Fruit fly (Drosophila melanogaster) whole organism, embryonic: ENCODE results near the gene CG34454.

Source experiments
- C15 ChIP-seq: fragments of 200-800 bp; sonication (Bioruptor generic); IDR thresholded peaks from 3 replicates; pipeline ENCODE4 v1.3.6; 2022; ENCODE audit warnings: missing biosample characterization, missing genetic modification characterization
- CG1024 ChIP-seq: fragments of 200-800 bp; sonication (Bioruptor generic); IDR thresholded peaks from 2 replicates; pipeline ENCODE4 v1.3.6; 2022; ENCODE audit warnings: missing biosample characterization, missing genetic modification characterization
- CG10267 ChIP-seq: fragments of 200-800 bp; sonication (Bioruptor generic); optimal IDR thresholded peaks from 2 replicates; lab custom pipeline; 2018; ENCODE audit warnings: missing biosample characterization, mild to moderate bottlenecking, missing genetic modification characterization, moderate library complexity
- CG10979 ChIP-seq: fragments of 200-800 bp; sonication (Bioruptor generic); optimal IDR thresholded peaks from 2 replicates; lab custom pipeline; 2018; ENCODE audit warnings: missing biosample characterization, mild to moderate bottlenecking, missing genetic modification characterization, moderate library complexity
- CG12659 ChIP-seq: fragments of 200-800 bp; sonication (Bioruptor generic); optimal IDR thresholded peaks from 3 replicates; lab custom pipeline; 2017; ENCODE audit warnings: mild to moderate bottlenecking, missing biosample characterization, missing genetic modification reagents, missing genetic modification characterization
- CG14441 ChIP-seq: fragments of 200-800 bp; sonication (Bioruptor generic); IDR thresholded peaks from 2 replicates; pipeline ENCODE4 v1.3.6; 2022; ENCODE audit warnings: missing biosample characterization, missing genetic modification characterization
- CG15601 ChIP-seq: fragments of 200-800 bp; sonication (Bioruptor generic); optimal IDR thresholded peaks from 3 replicates; lab custom pipeline; 2019; ENCODE audit warnings: missing biosample characterization, mild to moderate bottlenecking, missing genetic modification characterization, moderate library complexity
- CG16779 ChIP-seq: fragments of 200-800 bp; sonication (Bioruptor generic); IDR thresholded peaks from 2 replicates; pipeline ENCODE4 v1.3.6; 2022; ENCODE audit warnings: missing biosample characterization, missing genetic modification characterization
- CG2120 ChIP-seq: fragments of 200-800 bp; sonication (Bioruptor generic); optimal IDR thresholded peaks from 3 replicates; lab custom pipeline; 2016; ENCODE audit warnings: missing biosample characterization, missing genetic modification characterization
- CG2129 ChIP-seq: fragments of 200-800 bp; sonication (Bioruptor generic); IDR thresholded peaks from 2 replicates; pipeline ENCODE4 v1.3.6; 2022; ENCODE audit warnings: missing biosample characterization, missing genetic modification characterization; ENCODE audit not compliant: partially characterized antibody
- CG34422 ChIP-seq: fragments of 200-800 bp; sonication (Bioruptor generic); IDR thresholded peaks from 3 replicates; pipeline ENCODE4 v1.3.6; 2022; ENCODE audit warnings: missing biosample characterization, missing genetic modification characterization
- CG3838 ChIP-seq: fragments of 200-800 bp; sonication (Bioruptor generic); optimal IDR thresholded peaks from 3 replicates; lab custom pipeline; 2016; ENCODE audit warnings: missing biosample characterization, missing genetic modification characterization
- CG4854 ChIP-seq: fragments of 200-800 bp; sonication (Bioruptor generic); optimal IDR thresholded peaks from 2 replicates; lab custom pipeline; 2016; ENCODE audit warnings: missing biosample characterization, missing genetic modification characterization, inconsistent platforms
- CG9215 ChIP-seq: fragments of 200-800 bp; sonication (Bioruptor generic); IDR thresholded peaks from 2 replicates; pipeline ENCODE4 v1.3.6; 2022; ENCODE audit warnings: missing biosample characterization, missing genetic modification characterization
- CG9437 ChIP-seq: fragments of 200-800 bp; sonication (Bioruptor generic); optimal IDR thresholded peaks from 2 replicates; lab custom pipeline; 2018; ENCODE audit warnings: missing biosample characterization, mild to moderate bottlenecking, missing genetic modification characterization
- CoRest ChIP-seq: fragments of 200-800 bp; sonication (Bioruptor generic); optimal IDR thresholded peaks from 3 replicates; lab custom pipeline; 2018; ENCODE audit warnings: missing biosample characterization, mild to moderate bottlenecking, missing genetic modification characterization, moderate library complexity
- Deaf1 ChIP-seq: fragments of 200-800 bp; optimal IDR thresholded peaks from 3 replicates; lab custom pipeline; 2019; ENCODE audit warnings: missing biosample characterization, mild to moderate bottlenecking, missing genetic modification characterization, moderate library complexity
- Dip3 ChIP-seq: fragments of 200-800 bp; sonication (Bioruptor generic); optimal IDR thresholded peaks from 3 replicates; lab custom pipeline; 2016; ENCODE audit warnings: missing biosample characterization, missing genetic modification characterization
- ERR ChIP-seq: fragments of 200-800 bp; sonication (Bioruptor generic); optimal IDR thresholded peaks from 2 replicates; lab custom pipeline; 2016; ENCODE audit warnings: missing biosample characterization, missing genetic modification characterization
- Hr3 ChIP-seq: fragments of 200-800 bp; sonication (Bioruptor generic); optimal IDR thresholded peaks from 3 replicates; lab custom pipeline; 2016; ENCODE audit warnings: missing biosample characterization, missing genetic modification characterization
- Hr51 ChIP-seq, 2 experiments: fragments of 200-800 bp; sonication (Bioruptor generic); optimal IDR thresholded peaks; 2 replicates in 1 of 2; 3 replicates in 1 of 2; lab custom pipeline; 2016 to 2018; ENCODE audit warnings: missing biosample characterization in 2 of 2, missing genetic modification characterization in 2 of 2, mild to moderate bottlenecking in 1 of 2, moderate library complexity in 1 of 2
- Hsf ChIP-seq: fragments of 200-800 bp; sonication (Bioruptor generic); optimal IDR thresholded peaks from 3 replicates; lab custom pipeline; 2016; ENCODE audit warnings: missing biosample characterization, missing genetic modification characterization
- Lpt ChIP-seq: fragments of >200 bp; optimal IDR thresholded peaks from 2 replicates; lab custom pipeline; 2018; ENCODE audit warnings: missing biosample characterization, missing genetic modification characterization
- Meics ChIP-seq: fragments of 200-800 bp; sonication (Bioruptor generic); optimal IDR thresholded peaks from 2 replicates; lab custom pipeline; 2017; ENCODE audit warnings: missing biosample characterization, mild to moderate bottlenecking, missing genetic modification characterization
- Mrtf ChIP-seq: fragments of 200-800 bp; sonication (Bioruptor generic); IDR thresholded peaks from 3 replicates; pipeline ENCODE4 v1.3.6; 2022; ENCODE audit warnings: missing biosample characterization, missing genetic modification characterization
- Nf-YB ChIP-seq: fragments of 200-800 bp; sonication (Bioruptor generic); optimal IDR thresholded peaks from 3 replicates; lab custom pipeline; 2019; ENCODE audit warnings: missing biosample characterization, mild to moderate bottlenecking, missing genetic modification characterization, moderate library complexity
- Poxn ChIP-seq: fragments of 200-800 bp; sonication (Bioruptor generic); IDR thresholded peaks from 2 replicates; pipeline ENCODE4 v1.3.6; 2022; ENCODE audit warnings: missing biosample characterization, missing genetic modification characterization
- Scr ChIP-seq: fragments of 200-800 bp; sonication (Bioruptor generic); IDR thresholded peaks from 2 replicates; pipeline ENCODE4 v1.3.6; 2022; ENCODE audit warnings: missing biosample characterization, missing genetic modification characterization; ENCODE audit not compliant: partially characterized antibody
- Side ChIP-seq: fragments of 200-800 bp; sonication (Bioruptor generic); optimal IDR thresholded peaks from 2 replicates; lab custom pipeline; 2016; ENCODE audit warnings: missing biosample characterization, missing genetic modification characterization
- Six4 ChIP-seq: fragments of 200-800 bp; sonication (Bioruptor generic); optimal IDR thresholded peaks from 2 replicates; lab custom pipeline; 2016; ENCODE audit warnings: missing biosample characterization, missing genetic modification characterization
- Sox100B ChIP-seq: fragments of 200-800 bp; sonication (Bioruptor generic); optimal IDR thresholded peaks from 3 replicates; lab custom pipeline; 2018; ENCODE audit warnings: missing biosample characterization, mild to moderate bottlenecking, missing genetic modification characterization
- Xbp1 ChIP-seq: fragments of 200-800 bp; sonication (Bioruptor generic); optimal IDR thresholded peaks from 3 replicates; lab custom pipeline; 2016; ENCODE audit warnings: missing biosample characterization, mild to moderate bottlenecking, missing genetic modification characterization
- ato ChIP-seq: fragments of 200-800 bp; sonication (Bioruptor generic); IDR thresholded peaks from 2 replicates; pipeline ENCODE4 v1.3.6; 2022; ENCODE audit warnings: missing biosample characterization, missing genetic modification characterization; ENCODE audit not compliant: partially characterized antibody
- btn ChIP-seq: fragments of 200-800 bp; sonication (Bioruptor generic); optimal IDR thresholded peaks from 2 replicates; lab custom pipeline; 2016; ENCODE audit warnings: missing biosample characterization, missing genetic modification characterization
- cato ChIP-seq: fragments of 200-800 bp; sonication (Bioruptor generic); optimal IDR thresholded peaks from 2 replicates; lab custom pipeline; 2016; ENCODE audit warnings: missing biosample characterization, missing genetic modification characterization, borderline replicate concordance
- ci ChIP-seq: fragments of 200-800 bp; sonication (Bioruptor generic); IDR thresholded peaks from 3 replicates; pipeline ENCODE4 v1.3.6; 2022; ENCODE audit warnings: missing biosample characterization, missing genetic modification characterization
- grau ChIP-seq: fragments of 200-800 bp; optimal IDR thresholded peaks from 3 replicates; lab custom pipeline; 2019; ENCODE audit warnings: missing biosample characterization, mild to moderate bottlenecking, missing genetic modification characterization, moderate library complexity
- gro ChIP-seq: fragments of 200-800 bp; sonication (Bioruptor generic); optimal IDR thresholded peaks from 2 replicates; lab custom pipeline; 2016; ENCODE audit warnings: missing biosample characterization, missing genetic modification characterization
- lov ChIP-seq, 2 experiments: fragments of 200-800 bp in 1 of 2; fragments of >200 bp in 1 of 2; sonication (Bioruptor generic) in 1 of 2; IDR thresholded peaks in 1 of 2; optimal IDR thresholded peaks in 1 of 2; 2 replicates in 1 of 2; 3 replicates in 1 of 2; pipeline versions ENCODE4 v1.3.6 to Lab custom; 2017 to 2022; ENCODE audit warnings: missing biosample characterization in 1 of 2, missing genetic modification characterization in 1 of 2
- nerfin-2 ChIP-seq: fragments of 200-800 bp; sonication (Bioruptor generic); IDR thresholded peaks from 2 replicates; pipeline ENCODE4 v1.3.6; 2022; ENCODE audit warnings: missing biosample characterization, missing genetic modification characterization; ENCODE audit not compliant: partially characterized antibody
- rib ChIP-seq: fragments of 200-800 bp; sonication (Bioruptor generic); IDR thresholded peaks from 2 replicates; pipeline ENCODE4 v1.3.6; 2022; ENCODE audit warnings: missing biosample characterization, missing genetic modification characterization
- salm ChIP-seq: fragments of 200-800 bp; sonication (Bioruptor generic); optimal IDR thresholded peaks from 2 replicates; lab custom pipeline; 2018; ENCODE audit warnings: missing biosample characterization, mild to moderate bottlenecking, missing genetic modification characterization
- sc ChIP-seq, 3 experiments: fragments of >200 bp in 2 of 3; fragments of 200-800 bp in 1 of 3; sonication (Bioruptor generic) in 1 of 3; optimal IDR thresholded peaks; 2 replicates in 2 of 3; 3 replicates in 1 of 3; lab custom pipeline; 2017; ENCODE audit warnings: mild to moderate bottlenecking in 1 of 3, missing biosample characterization in 1 of 3, missing genetic modification characterization in 1 of 3, missing genetic modification reagents in 1 of 3
- sens-2 ChIP-seq: fragments of 200-800 bp; sonication (Bioruptor generic); IDR thresholded peaks from 2 replicates; pipeline ENCODE4 v1.3.6; 2022; ENCODE audit warnings: missing biosample characterization, missing genetic modification characterization
- shn ChIP-seq: fragments of 200-800 bp; sonication (Bioruptor generic); optimal IDR thresholded peaks from 3 replicates; lab custom pipeline; 2016; ENCODE audit warnings: missing biosample characterization, missing genetic modification characterization
- tna ChIP-seq: fragments of 200-800 bp; sonication (Bioruptor generic); IDR thresholded peaks from 2 replicates; pipeline ENCODE4 v1.3.6; 2022; ENCODE audit warnings: missing biosample characterization, missing genetic modification characterization; ENCODE audit not compliant: partially characterized antibody
- unpg ChIP-seq: fragments of 200-800 bp; sonication (Bioruptor generic); optimal IDR thresholded peaks from 3 replicates; lab custom pipeline; 2018; ENCODE audit warnings: missing biosample characterization, mild to moderate bottlenecking, missing genetic modification characterization, moderate library complexity
- vvl ChIP-seq: fragments of 200-800 bp; sonication (Bioruptor generic); IDR thresholded peaks from 2 replicates; pipeline ENCODE4 v1.3.6; 2022; ENCODE audit warnings: missing biosample characterization, missing genetic modification characterization

The CG34454 gene

dm6 chr3L:246644-247199 is 14.6 kb upstream of the CG34454 start (continued):
- TF ChIP-seq salm (tag; lab: Kevin White, UChicago) (no peak), Hr3 (peak; percentile 2), CoRest (tag; lab: Kevin White, UChicago) (no peak), ato (GFP tag; lab: Robert Waterston, UW) (peak; percentile 73), Side (GFP tag; lab: Kevin White, UChicago) (peak; percentile 54), Poxn (GFP tag; lab: Robert Waterston, UW) (no peak), CG4854 (peak; percentile 49), C15 (GFP tag; lab: Robert Waterston, UW) (no peak), cato (GFP tag; lab: Kevin White, UChicago) (no peak), CG9437 (GFP tag; lab: Kevin White, UChicago) (peak; percentile 58), sc (optimal IDR thresholded peaks at IDR 0.05; lab: Kevin White, UChicago) (no peak), sc (GFP tag; optimal IDR thresholded peaks at IDR 0.05; lab: Kevin White, UChicago) (peak; percentile 25), CG14441 (GFP tag; lab: Robert Waterston, UW) (0 out of 2 replicates have a peak, but pooled peaks have one; percentile 29), tna (GFP tag; lab: Robert Waterston, UW) (peak; percentile 71), CG12659 (GFP tag; lab: Kevin White, UChicago) (peak; percentile 81), Lpt (GFP tag; lab: Kevin White, UChicago) (no peak), Sox100B (GFP tag; lab: Kevin White, UChicago) (no peak), Hr51 (GFP tag; optimal IDR thresholded peaks at IDR 0.05; lab: Kevin White, UChicago) (peak in 1 of 2 experiments; percentile 12), nerfin-2 (GFP tag; lab: Robert Waterston, UW) (peak; percentile 55), CG34422 (GFP tag; lab: Robert Waterston, UW) (0 out of 3 replicates have a peak, but pooled peaks have one; percentile 21), CG2120 (GFP tag; lab: Kevin White, UChicago) (peak; percentile 53), gro (peak; percentile 70), ci (GFP tag; lab: Robert Waterston, UW) (peak; percentile 84), CG2129 (GFP tag; lab: Robert Waterston, UW) (no peak), Meics (no peak), CG3838 (GFP tag; lab: Kevin White, UChicago) (no peak), CG10267 (peak; percentile 64), shn (GFP tag; lab: Kevin White, UChicago) (peak; percentile 11), Nf-YB (GFP tag; lab: Kevin White, UChicago) (peak; percentile 98), vvl (no peak), grau (tag; lab: Kevin White, UChicago) (no peak), CG15601 (no peak), CG16779 (GFP tag; lab: Robert Waterston, UW) (no peak), lov (optimal IDR thresholded peaks at IDR 0.05; lab: Kevin White, UChicago) (no peak), lov (GFP tag; IDR thresholded peaks at IDR 0.05; lab: Robert Waterston, UW) (peak; percentile 76; the same call in 2 of the 3 replicates), btn (GFP tag; lab: Kevin White, UChicago) (no peak), CG9215 (no peak), ERR (peak; percentile 24), Mrtf (peak; percentile 56; the same call in 2 of the 3 replicates), Dip3 (GFP tag; lab: Kevin White, UChicago) (peak; percentile 34), Six4 (no peak), Hsf (GFP tag; lab: Kevin White, UChicago) (peak; percentile 49), Xbp1 (GFP tag; lab: Kevin White, UChicago) (peak; percentile 62), Deaf1 (tag; lab: Kevin White, UChicago) (peak; percentile 100), CG10979 (peak; percentile 19), rib (GFP tag; lab: Robert Waterston, UW) (peak; percentile 52; the same call in 1 of the 2 replicates), Scr (GFP tag; lab: Robert Waterston, UW) (peak; percentile 61), unpg (no peak), CG1024 (GFP tag; lab: Robert Waterston, UW) (no peak), sens-2 (GFP tag; lab: Robert Waterston, UW) (0 out of 2 replicates have a peak, but pooled peaks have one; percentile 16)
